In genomic region chrX:6024638-6025037, dm6 we compare ENCODE assay signal across 1 fruit fly cellular context.
TF ChIP-seq lines count a peak whose summit lies in the region.

No protein-coding gene starts in this region.

TF ChIP-seq in whole organism, embryonic, 481 proteins besides CTCF, POLR2A, EP300 and RAD21 (continued from another document):
- TF ChIP-seq HLH54F (GFP tag; optimal IDR thresholded peaks at IDR 0.05; lab: Kevin White, UChicago) (peak; percentile 7), lola (GFP tag; optimal IDR thresholded peaks at IDR 0.05; lab: Kevin White, UChicago) (peak in 1 of 3 experiments; percentile 79), stwl (tag; optimal IDR thresholded peaks at IDR 0.05; lab: Kevin White, UChicago) (no peak), p53 (GFP tag; optimal IDR thresholded peaks at IDR 0.05; lab: Kevin White, UChicago) (no peak), bowl (GFP tag; IDR thresholded peaks at IDR 0.05; lab: Robert Waterston, UW) (no peak), CG17612 (GFP tag; IDR thresholded peaks at IDR 0.05; lab: Robert Waterston, UW) (no peak), MESR4 (GFP tag; optimal IDR thresholded peaks at IDR 0.05; lab: Kevin White, UChicago) (no peak), CG4820 (GFP tag; optimal IDR thresholded peaks at IDR 0.05; lab: Kevin White, UChicago) (peak; percentile 18), aop (GFP tag; IDR thresholded peaks at IDR 0.05; lab: Robert Waterston, UW) (no peak), zfh1 (GFP tag; IDR thresholded peaks at IDR 0.05; lab: Robert Waterston, UW) (peak; percentile 80), NFAT (GFP tag; IDR thresholded peaks at IDR 0.05; lab: Robert Waterston, UW) (no peak), CG17328 (GFP tag; IDR thresholded peaks at IDR 0.05; lab: Robert Waterston, UW) (peak; percentile 67), CG8944 (GFP tag; optimal IDR thresholded peaks at IDR 0.05; lab: Kevin White, UChicago) (peak; percentile 19), CG4854 (GFP tag; optimal IDR thresholded peaks at IDR 0.05; lab: Kevin White, UChicago) (no peak), Rfx (GFP tag; IDR thresholded peaks at IDR 0.05; lab: Robert Waterston, UW) (no peak), unpg (GFP tag; optimal IDR thresholded peaks at IDR 0.05; lab: Kevin White, UChicago) (peak; percentile 64), CG13296 (GFP tag; optimal IDR thresholded peaks at IDR 0.05; lab: Kevin White, UChicago) (no peak), croc (GFP tag; conservative IDR thresholded peaks at IDR 0.05; lab: Robert Waterston, UW) (peak; percentile 47; the same call in 2 of the 3 replicates), Ets65A (GFP tag; lab: Kevin White, UChicago) (peak; percentile 96), CG14965 (GFP tag; optimal IDR thresholded peaks at IDR 0.05; lab: Kevin White, UChicago; ENCODE audit: borderline replicate concordance) (no peak), HmgZ (tag; optimal IDR thresholded peaks at IDR 0.05; lab: Kevin White, UChicago) (no peak), Taf1 (GFP tag; IDR thresholded peaks at IDR 0.05; lab: Robert Waterston, UW) (no peak), CG11560 (tag; IDR thresholded peaks at IDR 0.05; lab: Robert Waterston, UW) (no peak), CG31441 (GFP tag; IDR thresholded peaks at IDR 0.05; lab: Robert Waterston, UW) (peak; percentile 56), CG15011 (GFP tag; optimal IDR thresholded peaks at IDR 0.05; lab: Kevin White, UChicago) (no peak), phol (tag; optimal IDR thresholded peaks at IDR 0.05; lab: Kevin White, UChicago) (peak; percentile 55), Opbp (GFP tag; IDR thresholded peaks at IDR 0.05; lab: Robert Waterston, UW; ENCODE audit: partially characterized antibody) (no peak), peb (GFP tag; IDR thresholded peaks at IDR 0.05; lab: Robert Waterston, UW) (peak; percentile 25; the same call in 1 of the 2 replicates), CG1602 (GFP tag; optimal IDR thresholded peaks at IDR 0.05; lab: Kevin White, UChicago) (peak; percentile 23), gsb-n (tag; optimal IDR thresholded peaks at IDR 0.05; lab: Kevin White, UChicago) (peak; percentile 31), grau (tag; optimal IDR thresholded peaks at IDR 0.05; lab: Kevin White, UChicago) (peak; percentile 50), org-1 (GFP tag; optimal IDR thresholded peaks at IDR 0.05; lab: Kevin White, UChicago) (peak; percentile 28), inv (GFP tag; IDR thresholded peaks at IDR 0.05; lab: Robert Waterston, UW; ENCODE audit: partially characterized antibody) (no peak), TFAM (GFP tag; optimal IDR thresholded peaks at IDR 0.05; lab: Kevin White, UChicago) (no peak), zen2 (GFP tag; IDR thresholded peaks at IDR 0.05; lab: Robert Waterston, UW; ENCODE audit: partially characterized antibody) (no peak), cad (GFP tag; optimal IDR thresholded peaks at IDR 0.05; lab: Kevin White, UChicago) (no peak), trh (GFP tag; optimal IDR thresholded peaks at IDR 0.05; lab: Kevin White, UChicago) (no peak), emc (GFP tag; optimal IDR thresholded peaks at IDR 0.05; lab: Kevin White, UChicago) (no peak), wek (GFP tag; optimal IDR thresholded peaks at IDR 0.05; lab: Kevin White, UChicago) (no peak), CG3838 (GFP tag; optimal IDR thresholded peaks at IDR 0.05; lab: Kevin White, UChicago) (no peak), CG32772 (GFP tag; IDR thresholded peaks at IDR 0.05; lab: Robert Waterston, UW) (no peak; the same call in 1 of the 2 replicates), CG2116 (GFP tag; optimal IDR thresholded peaks at IDR 0.05; lab: Kevin White, UChicago) (no peak), CG11504 (tag; optimal IDR thresholded peaks at IDR 0.05; lab: Kevin White, UChicago) (peak; percentile 21), CG16813 (GFP tag; IDR thresholded peaks at IDR 0.05; lab: Robert Waterston, UW; ENCODE audit: partially characterized antibody) (no peak), CG8089 (GFP tag; optimal IDR thresholded peaks at IDR 0.05; lab: Kevin White, UChicago) (peak; percentile 52), nerfin-2 (GFP tag; IDR thresholded peaks at IDR 0.05; lab: Robert Waterston, UW; ENCODE audit: partially characterized antibody) (no peak), Sry-β (GFP tag; optimal IDR thresholded peaks at IDR 0.05; lab: Kevin White, UChicago) (no peak), Sin3A (optimal IDR thresholded peaks at IDR 0.05; lab: Kevin White, UChicago) (no peak), CG15269 (tag; optimal IDR thresholded peaks at IDR 0.05; lab: Kevin White, UChicago) (no peak), CG17359 (tag; optimal IDR thresholded peaks at IDR 0.05; lab: Kevin White, UChicago) (peak; percentile 19), CG7556 (GFP tag; optimal IDR thresholded peaks at IDR 0.05; lab: Kevin White, UChicago) (peak; percentile 43), CG31365 (tag; optimal IDR thresholded peaks at IDR 0.05; lab: Kevin White, UChicago) (no peak), corto (GFP tag; optimal IDR thresholded peaks at IDR 0.05; lab: Kevin White, UChicago) (no peak), CG3847 (GFP tag; IDR thresholded peaks at IDR 0.05; lab: Robert Waterston, UW) (no peak), ash1 (GFP tag; optimal IDR thresholded peaks at IDR 0.05; lab: Kevin White, UChicago) (no peak), CG14710 (tag; optimal IDR thresholded peaks at IDR 0.05; lab: Kevin White, UChicago) (peak; percentile 57), Nf-YC (tag; optimal IDR thresholded peaks at IDR 0.05; lab: Kevin White, UChicago) (no peak), Dp (GFP tag; optimal IDR thresholded peaks at IDR 0.05; lab: Kevin White, UChicago) (no peak), gcm (GFP tag; optimal IDR thresholded peaks at IDR 0.05; lab: Kevin White, UChicago) (peak; percentile 43), CG12104 (GFP tag; optimal IDR thresholded peaks at IDR 0.05; lab: Kevin White, UChicago) (no peak), lilli (GFP tag; optimal IDR thresholded peaks at IDR 0.05; lab: Kevin White, UChicago) (no peak), Nf-YA (GFP tag; IDR thresholded peaks at IDR 0.05; lab: Robert Waterston, UW) (0 out of 2 replicates have a peak, but pooled peaks have one; percentile 25), Trl (optimal IDR thresholded peaks at IDR 0.05; lab: Kevin White, UChicago) (no peak), Trl (GFP tag; optimal IDR thresholded peaks at IDR 0.05; lab: Kevin White, UChicago) (no peak), Asciz (GFP tag; optimal IDR thresholded peaks at IDR 0.05; lab: Kevin White, UChicago) (peak; percentile 2), CG7963 (GFP tag; IDR thresholded peaks at IDR 0.05; lab: Robert Waterston, UW; ENCODE audit: partially characterized antibody) (no peak), Doc3 (GFP tag; IDR thresholded peaks at IDR 0.05; lab: Robert Waterston, UW; ENCODE audit: partially characterized antibody) (no peak), cas (GFP tag; IDR thresholded peaks at IDR 0.05; lab: Robert Waterston, UW) (no peak), slp2 (GFP tag; optimal IDR thresholded peaks at IDR 0.05; lab: Kevin White, UChicago) (peak; percentile 9), CG5245 (GFP tag; optimal IDR thresholded peaks at IDR 0.05; lab: Kevin White, UChicago) (peak; percentile 21), stc (GFP tag; IDR thresholded peaks at IDR 0.05; lab: Robert Waterston, UW) (no peak), sqz (GFP tag; optimal IDR thresholded peaks at IDR 0.05; lab: Kevin White, UChicago) (no peak), dysf (GFP tag; IDR thresholded peaks at IDR 0.05; lab: Robert Waterston, UW) (peak; percentile 61; the same call in 2 of the 3 replicates), CG2129 (GFP tag; IDR thresholded peaks at IDR 0.05; lab: Robert Waterston, UW; ENCODE audit: partially characterized antibody) (no peak), fd102C (GFP tag; optimal IDR thresholded peaks at IDR 0.05; lab: Kevin White, UChicago) (peak; percentile 50), H15 (GFP tag; IDR thresholded peaks at IDR 0.05; lab: Robert Waterston, UW) (no peak), Hsf (GFP tag; optimal IDR thresholded peaks at IDR 0.05; lab: Kevin White, UChicago) (peak; percentile 47), CG18262 (tag; optimal IDR thresholded peaks at IDR 0.05; lab: Kevin White, UChicago) (peak; percentile 75), otp (GFP tag; IDR thresholded peaks at IDR 0.05; lab: Robert Waterston, UW) (0 out of 3 replicates have a peak, but pooled peaks have one; percentile 39), CG6272 (GFP tag; IDR thresholded peaks at IDR 0.05; lab: Robert Waterston, UW) (no peak), ham (GFP tag; IDR thresholded peaks at IDR 0.05; lab: Robert Waterston, UW) (no peak), exex (tag; optimal IDR thresholded peaks at IDR 0.05; lab: Kevin White, UChicago) (no peak), crp (GFP tag; optimal IDR thresholded peaks at IDR 0.05; lab: Kevin White, UChicago) (no peak), CG10147 (GFP tag; optimal IDR thresholded peaks at IDR 0.05; lab: Kevin White, UChicago) (no peak), Spps (tag; optimal IDR thresholded peaks at IDR 0.05; lab: Kevin White, UChicago) (peak; percentile 39), Drgx (GFP tag; IDR thresholded peaks at IDR 0.05; lab: Robert Waterston, UW) (no peak), mld (GFP tag; IDR thresholded peaks at IDR 0.05; lab: Robert Waterston, UW; ENCODE audit: partially characterized antibody) (no peak), CG2202 (tag; optimal IDR thresholded peaks at IDR 0.05; lab: Kevin White, UChicago) (peak; percentile 50), CG13287 (GFP tag; IDR thresholded peaks at IDR 0.05; lab: Robert Waterston, UW; ENCODE audit: partially characterized antibody) (no peak)
